Worm (Caenorhabditis elegans) whole organism, L1 larva: ENCODE data around the gene C12D5.5.
A peak's percentile ranks its signal among the peaks of the same experiment; 100 is the strongest.

ENCODE experiments used
- C34B4.2 ChIP-seq: sonication (generic microtip); optimal IDR thresholded peaks from 2 replicates; lab custom pipeline; 2017; ENCODE audit warnings: mild to moderate bottlenecking, missing genetic modification characterization, missing compliant biosample characterization
- Y116A8C.19 ChIP-seq: sonication (generic microtip); optimal IDR thresholded peaks from 2 replicates; lab custom pipeline; 2016; ENCODE audit warnings: missing compliant biosample characterization, missing genetic modification characterization, borderline replicate concordance
- aha-1 ChIP-seq: fragments of 150-350 bp; optimal IDR thresholded peaks from 2 replicates; lab custom pipeline; 2014; ENCODE audit warnings: missing biosample characterization, missing genetic modification characterization
- aly-2 ChIP-seq: fragments of 150-350 bp; optimal IDR thresholded peaks from 2 replicates; lab custom pipeline; 2014; ENCODE audit warnings: missing biosample characterization, missing genetic modification characterization
- blmp-1 ChIP-seq: fragments of 150-350 bp; optimal IDR thresholded peaks from 2 replicates; lab custom pipeline; 2014; ENCODE audit warnings: missing biosample characterization, missing genetic modification characterization
- ces-1 ChIP-seq: fragments of 150-350 bp; optimal IDR thresholded peaks from 2 replicates; lab custom pipeline; 2014; ENCODE audit warnings: missing biosample characterization, missing genetic modification reagents, missing genetic modification characterization
- dpl-1 ChIP-seq, 3 experiments: fragments of 150-350 bp in 2 of 3; sonication (generic microtip) in 1 of 3; optimal IDR thresholded peaks; 2 replicates each; lab custom pipeline; 2014 to 2017; ENCODE audit warnings: missing biosample characterization in 3 of 3, missing genetic modification characterization in 3 of 3, missing genetic modification reagents in 3 of 3
- dsc-1 ChIP-seq: sonication (generic microtip); optimal IDR thresholded peaks from 2 replicates; lab custom pipeline; 2016; ENCODE audit warnings: mild to moderate bottlenecking, missing genetic modification characterization, missing compliant biosample characterization
- efl-1 ChIP-seq, 4 experiments: fragments of 150-350 bp; optimal IDR thresholded peaks in 3 of 4; peaks in 1 of 4; 1 replicate in 1 of 4; 2 replicates in 3 of 4; lab custom pipeline; 2014; ENCODE audit warnings: missing biosample characterization in 2 of 4, missing genetic modification characterization in 2 of 4, missing genetic modification reagents in 2 of 4
- hlh-17 ChIP-seq: fragments of 200-800 bp; sonication (Bioruptor generic); optimal IDR thresholded peaks from 2 replicates; lab custom pipeline; 2018; ENCODE audit warnings: missing genetic modification characterization, mild to moderate bottlenecking, missing compliant biosample characterization, moderate library complexity, borderline replicate concordance
- irx-1 ChIP-seq: sonication (generic microtip); optimal IDR thresholded peaks from 2 replicates; lab custom pipeline; 2016; ENCODE audit warnings: missing genetic modification characterization, missing compliant biosample characterization
- isw-1 ChIP-seq: fragments of 200-800 bp; sonication (Bioruptor generic); IDR thresholded peaks from 2 replicates; pipeline ENCODE4 v1.3.6; 2022; ENCODE audit warnings: missing genetic modification characterization, missing compliant biosample characterization
- lin-14 ChIP-seq: fragments of 200-800 bp; sonication (Bioruptor generic); optimal IDR thresholded peaks from 2 replicates; lab custom pipeline; 2018; ENCODE audit warnings: mild to moderate bottlenecking, missing genetic modification characterization, moderate library complexity, missing compliant biosample characterization
- lin-15B ChIP-seq: fragments of 150-350 bp; sonication (generic microtip); optimal IDR thresholded peaks from 3 replicates; lab custom pipeline; 2014; ENCODE audit warnings: missing biosample characterization, missing genetic modification characterization
- lin-39 ChIP-seq: fragments of 150-350 bp; optimal IDR thresholded peaks from 2 replicates; lab custom pipeline; 2014; ENCODE audit warnings: missing biosample characterization, missing genetic modification reagents, missing genetic modification characterization
- lsy-2 ChIP-seq, 2 experiments: fragments of 150-350 bp; optimal IDR thresholded peaks; 2 replicates each; lab custom pipeline; 2014; ENCODE audit warnings: missing biosample characterization in 2 of 2, missing genetic modification characterization in 2 of 2
- mef-2 ChIP-seq: fragments of 150-350 bp; optimal IDR thresholded peaks from 2 replicates; lab custom pipeline; 2014; ENCODE audit warnings: missing biosample characterization, missing genetic modification characterization
- mep-1 ChIP-seq: fragments of 150-350 bp; optimal IDR thresholded peaks from 2 replicates; lab custom pipeline; 2014; ENCODE audit warnings: missing biosample characterization, missing genetic modification characterization
- nhr-11 ChIP-seq: fragments of 150-350 bp; optimal IDR thresholded peaks from 2 replicates; lab custom pipeline; 2014; ENCODE audit warnings: missing biosample characterization, missing genetic modification characterization
- nhr-12 ChIP-seq: sonication (generic microtip); optimal IDR thresholded peaks from 2 replicates; lab custom pipeline; 2017; ENCODE audit warnings: missing biosample characterization, missing genetic modification characterization
- nhr-20 ChIP-seq: sonication (generic microtip); optimal IDR thresholded peaks from 2 replicates; lab custom pipeline; 2016; ENCODE audit warnings: mild to moderate bottlenecking, missing genetic modification characterization, missing compliant biosample characterization
- nhr-237 ChIP-seq: fragments of 150-350 bp; optimal IDR thresholded peaks from 2 replicates; lab custom pipeline; 2014; ENCODE audit warnings: missing biosample characterization, missing genetic modification characterization
- nhr-28 ChIP-seq: fragments of 150-350 bp; optimal IDR thresholded peaks from 2 replicates; lab custom pipeline; 2014; ENCODE audit warnings: missing biosample characterization, missing genetic modification characterization
- nhr-47 ChIP-seq: sonication (generic microtip); optimal IDR thresholded peaks from 2 replicates; lab custom pipeline; 2016; ENCODE audit warnings: mild to moderate bottlenecking, missing genetic modification characterization, moderate library complexity, missing compliant biosample characterization
- nhr-85 ChIP-seq: sonication (generic microtip); peaks from one replicate; lab custom pipeline; 2016; ENCODE audit warnings: missing genetic modification characterization, inconsistent platforms, missing compliant biosample characterization
- nhr-90 ChIP-seq: sonication (generic microtip); optimal IDR thresholded peaks from 2 replicates; lab custom pipeline; 2016; ENCODE audit warnings: mild to moderate bottlenecking, missing genetic modification characterization, missing compliant biosample characterization; ENCODE audit not compliant: poor library complexity
- pag-3 ChIP-seq: sonication (generic microtip); optimal IDR thresholded peaks from 2 replicates; lab custom pipeline; 2017; ENCODE audit warnings: missing genetic modification characterization, mild to moderate bottlenecking, missing compliant biosample characterization, antibody characterized with exemption, borderline replicate concordance; ENCODE audit not compliant: insufficient read depth
- pqm-1 ChIP-seq: sonication (generic microtip); optimal IDR thresholded peaks from 3 replicates; lab custom pipeline; 2017; ENCODE audit warnings: missing biosample characterization, missing genetic modification characterization
- snpc-4 ChIP-seq: fragments of 150-350 bp; optimal IDR thresholded peaks from 2 replicates; lab custom pipeline; 2014; ENCODE audit warnings: missing biosample characterization, missing genetic modification characterization
- sox-4 ChIP-seq: sonication (generic microtip); optimal IDR thresholded peaks from 2 replicates; lab custom pipeline; 2016; ENCODE audit warnings: missing genetic modification characterization, missing compliant biosample characterization
- swsn-7 ChIP-seq: sonication (generic microtip); optimal IDR thresholded peaks from 2 replicates; lab custom pipeline; 2016; ENCODE audit warnings: missing genetic modification characterization, missing compliant biosample characterization
- unc-62 ChIP-seq: fragments of 150-350 bp; optimal IDR thresholded peaks from 2 replicates; lab custom pipeline; 2014; ENCODE audit warnings: missing biosample characterization, missing genetic modification reagents, missing genetic modification characterization
- unc-86 ChIP-seq: sonication (generic microtip); optimal IDR thresholded peaks from 2 replicates; lab custom pipeline; 2016; ENCODE audit warnings: missing genetic modification characterization, missing compliant biosample characterization
- unc-98 ChIP-seq: fragments of 200-800 bp; sonication (Bioruptor generic); IDR thresholded peaks from 2 replicates; pipeline ENCODE4 v1.3.6; 2022; ENCODE audit warnings: missing genetic modification characterization, missing compliant biosample characterization
- vab-15 ChIP-seq: sonication (generic microtip); optimal IDR thresholded peaks from 2 replicates; lab custom pipeline; 2017; ENCODE audit warnings: missing genotype, mild to moderate bottlenecking, missing genetic modification characterization, missing compliant biosample characterization
- zip-4 ChIP-seq: fragments of 200-800 bp; sonication (Bioruptor generic); optimal IDR thresholded peaks from 2 replicates; lab custom pipeline; 2018; ENCODE audit warnings: mild to moderate bottlenecking, missing genetic modification characterization, moderate library complexity, missing compliant biosample characterization
- ztf-4 ChIP-seq: fragments of 150-350 bp; optimal IDR thresholded peaks from 2 replicates; lab custom pipeline; 2014; ENCODE audit warnings: missing biosample characterization, missing genetic modification characterization

The C12D5.5 gene

DNA sequence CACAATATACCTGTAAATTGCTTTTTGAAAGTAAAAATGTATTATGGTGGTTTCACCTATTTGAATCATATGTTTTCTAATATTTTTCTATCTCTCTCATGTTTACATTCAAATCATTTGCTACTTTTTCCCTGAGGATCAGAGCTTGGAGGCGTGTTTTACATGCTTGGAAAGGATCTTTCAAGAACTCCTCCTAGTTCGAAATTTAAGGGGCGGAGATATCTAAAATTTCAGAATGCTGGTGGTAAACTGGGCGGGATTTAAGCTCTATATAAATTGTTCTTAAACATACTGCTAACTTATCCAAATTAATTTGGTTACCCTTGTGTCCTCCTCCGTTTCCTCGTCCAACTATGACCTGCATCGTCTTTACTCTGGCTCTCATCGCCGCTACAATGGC lies at the start of gene C12D5.5:
C12D5.5 (plus strand) TSS at position 301 of the 400 bp plus-strand sequence.
- no peak for TF ChIP-seq dsc-1 (tag; lab: Kevin White, UChicago)
- TF ChIP-seq C34B4.2 (tag; lab: Kevin White, UChicago): no peak
- no peak for TF ChIP-seq blmp-1
- TF ChIP-seq aly-2 (tag; lab: Kevin White, UChicago): no peak

DNA sequence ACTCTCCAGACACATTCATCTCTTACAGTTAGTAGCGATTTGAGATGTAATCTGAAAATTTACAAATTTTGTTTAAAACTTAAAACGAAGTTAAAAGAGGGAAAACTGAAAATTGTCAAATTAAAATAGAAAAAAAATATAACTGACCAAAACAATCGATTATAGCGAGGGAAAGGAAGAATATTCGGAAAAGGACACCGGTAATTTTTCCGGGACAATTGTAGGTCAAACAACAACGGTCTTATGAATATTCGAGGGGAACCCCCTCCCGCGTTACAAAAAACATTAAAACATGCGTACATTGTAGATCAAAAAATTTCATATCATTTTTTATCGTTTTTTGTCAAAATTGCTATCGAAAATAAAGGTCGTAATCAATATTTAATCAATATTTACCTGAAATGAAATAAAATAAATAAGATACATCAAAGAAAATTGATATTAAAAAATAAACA lies 46.0 kb upstream of the C12D5.5 start, which contains the start of gene C50E3.12:
C50E3.12 (minus strand) TSS at position 51 of the 455 bp plus-strand sequence.
- TF ChIP-seq mep-1 (tag; lab: Kevin White, UChicago): no peak
- TF ChIP-seq Y116A8C.19 (tag; lab: Kevin White, UChicago): no peak
- no peak for TF ChIP-seq isw-1
- no peak for TF ChIP-seq nhr-237 (tag; lab: Kevin White, UChicago)
- TF ChIP-seq lin-39 (tag; lab: Kevin White, UChicago): no peak
- no peak for TF ChIP-seq nhr-12 (tag; lab: Kevin White, UChicago)
- no peak for TF ChIP-seq unc-62 (GFP tag; lab: Kevin White, UChicago)
- TF ChIP-seq lin-14: no peak
- TF ChIP-seq zip-4 (GFP tag; lab: Kevin White, UChicago): no peak
- no peak for TF ChIP-seq lsy-2 (tag; optimal IDR thresholded peaks at IDR 0.05; lab: Kevin White, UChicago)
- TF ChIP-seq nhr-11 (tag; lab: Kevin White, UChicago): no peak
- TF ChIP-seq efl-1 (optimal IDR thresholded peaks at IDR 0.05; lab: Kevin White, UChicago): no peak
- TF ChIP-seq efl-1 (GFP tag; optimal IDR thresholded peaks at IDR 0.05 in 1 of 2; lab: Kevin White, UChicago): no peak
- TF ChIP-seq irx-1 (tag; lab: Kevin White, UChicago): no peak
- TF ChIP-seq pag-3 (tag; lab: Kevin White, UChicago): no peak
- TF ChIP-seq swsn-7 (tag; lab: Kevin White, UChicago): no peak
- no peak for TF ChIP-seq pqm-1 (tag; lab: Kevin White, UChicago)
- TF ChIP-seq vab-15: no peak
- no peak for TF ChIP-seq blmp-1
- TF ChIP-seq nhr-90 (tag; lab: Kevin White, UChicago): no peak
- TF ChIP-seq hlh-17: no peak

ce11 chrV:7624152-7624551 lies 43.9 kb upstream of the C12D5.5 start, which contains the start of gene C50E3.13:
Gene C50E3.13 (minus strand): TSS chrV:7624252.
- TF ChIP-seq dsc-1 (tag; lab: Kevin White, UChicago): no peak
- no peak for TF ChIP-seq unc-62 (GFP tag; lab: Kevin White, UChicago)
- TF ChIP-seq ces-1: no peak
- TF ChIP-seq nhr-47 (tag; lab: Kevin White, UChicago): no peak
- no peak for TF ChIP-seq unc-86 (tag; lab: Kevin White, UChicago)
- TF ChIP-seq aha-1 (tag; lab: Kevin White, UChicago): no peak
- no peak for TF ChIP-seq lin-15B (tag; lab: Kevin White, UChicago)
- TF ChIP-seq unc-98 (GFP tag; lab: Robert Waterston, UW): no peak
- no peak for TF ChIP-seq sox-4 (tag; lab: Kevin White, UChicago)
- no peak for TF ChIP-seq lsy-2 (tag; optimal IDR thresholded peaks at IDR 0.05; lab: Kevin White, UChicago)
- no peak for TF ChIP-seq pqm-1 (tag; lab: Kevin White, UChicago)
- no peak for TF ChIP-seq ztf-4 (tag; lab: Kevin White, UChicago)
- TF ChIP-seq snpc-4 (tag; lab: Kevin White, UChicago): no peak
- TF ChIP-seq dpl-1 (GFP tag; optimal IDR thresholded peaks at IDR 0.05; lab: Kevin White, UChicago): no peak
- TF ChIP-seq irx-1 (tag; lab: Kevin White, UChicago): no peak
- TF ChIP-seq, all 84 proteins: peak for 0

ce11 chrV:7624652-7625051 lies 43.4 kb upstream of the C12D5.5 start, which contains the start of gene grsp-4:
Gene grsp-4 (plus strand): TSS chrV:7624952.
- TF ChIP-seq nhr-20 (tag; lab: Kevin White, UChicago) (no peak), lin-14 (no peak), blmp-1 (peak; percentile 52), nhr-12 (tag; lab: Kevin White, UChicago) (no peak), nhr-28 (no peak), mef-2 (tag; lab: Kevin White, UChicago) (no peak), nhr-85 (peak; percentile 48)
